Fruit fly (Drosophila melanogaster) whole organism, embryonic: Measurements from ENCODE around the gene euc.

ENCODE experiments used
- Bgb ChIP-seq: fragments of 200-800 bp; sonication (Bioruptor generic); IDR thresholded peaks from 2 replicates; pipeline ENCODE4 v1.3.6; 2022; ENCODE audit warnings: missing biosample characterization, missing genetic modification characterization; ENCODE audit not compliant: partially characterized antibody
- C15 ChIP-seq: fragments of 200-800 bp; sonication (Bioruptor generic); IDR thresholded peaks from 3 replicates; pipeline ENCODE4 v1.3.6; 2022; ENCODE audit warnings: missing biosample characterization, missing genetic modification characterization
- CG11695 ChIP-seq: fragments of 200-800 bp; sonication (Bioruptor generic); IDR thresholded peaks from 3 replicates; pipeline ENCODE4 v1.3.6; 2022; ENCODE audit warnings: missing biosample characterization, missing genetic modification characterization
- CG12155 ChIP-seq: fragments of 200-800 bp; sonication (Bioruptor generic); optimal IDR thresholded peaks from 3 replicates; lab custom pipeline; 2016; ENCODE audit warnings: missing biosample characterization, missing genetic modification characterization
- CG13123 ChIP-seq: fragments of 200-800 bp; sonication (Bioruptor generic); optimal IDR thresholded peaks from 2 replicates; lab custom pipeline; 2016; ENCODE audit warnings: missing biosample characterization, missing genetic modification characterization
- CG14441 ChIP-seq: fragments of 200-800 bp; sonication (Bioruptor generic); IDR thresholded peaks from 2 replicates; pipeline ENCODE4 v1.3.6; 2022; ENCODE audit warnings: missing biosample characterization, missing genetic modification characterization
- CG1529 ChIP-seq: fragments of 200-800 bp; sonication (Bioruptor generic); optimal IDR thresholded peaks from 3 replicates; lab custom pipeline; 2018; ENCODE audit warnings: missing biosample characterization, missing genetic modification characterization
- CG15514 ChIP-seq: fragments of 200-800 bp; sonication (Bioruptor generic); optimal IDR thresholded peaks from 3 replicates; lab custom pipeline; 2017; ENCODE audit warnings: missing biosample characterization, missing genetic modification characterization, mild to moderate bottlenecking, moderate library complexity, missing genetic modification reagents
- CG17802 ChIP-seq: fragments of 200-800 bp; sonication (Bioruptor generic); optimal IDR thresholded peaks from 2 replicates; lab custom pipeline; 2018; ENCODE audit warnings: missing biosample characterization, mild to moderate bottlenecking, missing genetic modification characterization, moderate library complexity
- CG1792 ChIP-seq: fragments of 200-800 bp; sonication (Bioruptor generic); optimal IDR thresholded peaks from 2 replicates; lab custom pipeline; 2016; ENCODE audit warnings: missing biosample characterization, missing genetic modification characterization
- CG18011 ChIP-seq: fragments of 200-800 bp; sonication (Bioruptor generic); optimal IDR thresholded peaks from 2 replicates; lab custom pipeline; 2017; ENCODE audit warnings: missing biosample characterization, missing genetic modification characterization, mild to moderate bottlenecking, moderate library complexity, missing genotype
- CG31441 ChIP-seq: fragments of 200-800 bp; sonication (Bioruptor generic); IDR thresholded peaks from 2 replicates; pipeline ENCODE4 v1.3.6; 2022; ENCODE audit warnings: missing biosample characterization, missing genetic modification characterization
- Chrac-16 ChIP-seq: fragments of 200-800 bp; sonication (Bioruptor generic); optimal IDR thresholded peaks from 3 replicates; lab custom pipeline; 2016; ENCODE audit warnings: missing biosample characterization, missing genetic modification characterization
- Doc3 ChIP-seq: fragments of 200-800 bp; sonication (Bioruptor generic); IDR thresholded peaks from 3 replicates; pipeline ENCODE4 v1.3.6; 2022; ENCODE audit warnings: missing biosample characterization, missing genetic modification characterization; ENCODE audit not compliant: partially characterized antibody
- Dref ChIP-seq: fragments of 200-800 bp; sonication (Bioruptor generic); IDR thresholded peaks from 2 replicates; pipeline ENCODE4 v1.3.6; 2022; ENCODE audit warnings: missing biosample characterization, missing genetic modification characterization
- Fer2 ChIP-seq: fragments of 200-800 bp; sonication (Bioruptor generic); optimal IDR thresholded peaks from 2 replicates; lab custom pipeline; 2018; ENCODE audit warnings: missing biosample characterization, mild to moderate bottlenecking, missing genetic modification characterization, moderate library complexity
- HHEX ChIP-seq: fragments of 200-800 bp; sonication (Bioruptor generic); optimal IDR thresholded peaks from 3 replicates; lab custom pipeline; 2017; ENCODE audit warnings: missing biosample characterization, mild to moderate bottlenecking, missing genetic modification characterization, missing genetic modification reagents
- Mes4 ChIP-seq: fragments of 200-800 bp; sonication (Bioruptor generic); optimal IDR thresholded peaks from 2 replicates; lab custom pipeline; 2016; ENCODE audit warnings: missing biosample characterization, missing genetic modification characterization
- NFAT ChIP-seq: fragments of 200-800 bp; sonication (Bioruptor generic); IDR thresholded peaks from 2 replicates; pipeline ENCODE4 v1.3.6; 2022; ENCODE audit warnings: missing biosample characterization, missing genetic modification characterization
- Optix ChIP-seq: fragments of 200-800 bp; sonication (Bioruptor generic); IDR thresholded peaks from 3 replicates; pipeline ENCODE4 v1.3.6; 2022; ENCODE audit warnings: missing biosample characterization, missing genetic modification characterization
- Six4 ChIP-seq: fragments of 200-800 bp; sonication (Bioruptor generic); optimal IDR thresholded peaks from 2 replicates; lab custom pipeline; 2016; ENCODE audit warnings: missing biosample characterization, missing genetic modification characterization
- Sry-β ChIP-seq: fragments of 200-800 bp; sonication (Bioruptor generic); optimal IDR thresholded peaks from 2 replicates; lab custom pipeline; 2018; ENCODE audit warnings: missing biosample characterization, mild to moderate bottlenecking, missing genetic modification characterization, moderate library complexity
- Ssrp ChIP-seq: fragments of 200-800 bp; sonication (Bioruptor generic); optimal IDR thresholded peaks from 2 replicates; lab custom pipeline; 2018; ENCODE audit warnings: missing biosample characterization, mild to moderate bottlenecking, missing genetic modification characterization, moderate library complexity
- aop ChIP-seq: fragments of 200-800 bp; sonication (Bioruptor generic); IDR thresholded peaks from 2 replicates; pipeline ENCODE4 v1.3.6; 2022; ENCODE audit warnings: missing biosample characterization, missing genetic modification characterization
- ase ChIP-seq: fragments of 200-800 bp; sonication (Bioruptor generic); IDR thresholded peaks from 3 replicates; pipeline ENCODE4 v1.3.6; 2022; ENCODE audit warnings: missing biosample characterization, missing genetic modification characterization
- ash1 ChIP-seq: fragments of 200-800 bp; sonication (Bioruptor generic); optimal IDR thresholded peaks from 2 replicates; lab custom pipeline; 2018; ENCODE audit warnings: missing biosample characterization, mild to moderate bottlenecking, missing genetic modification characterization
- bsh ChIP-seq, 2 experiments: fragments of 200-800 bp; sonication (Bioruptor generic); optimal IDR thresholded peaks; 2 replicates each; lab custom pipeline; 2017 to 2018; ENCODE audit warnings: mild to moderate bottlenecking in 2 of 2, missing biosample characterization in 2 of 2, missing genetic modification characterization in 2 of 2, moderate library complexity in 1 of 2
- cg ChIP-seq: fragments of 200-800 bp; sonication (Bioruptor generic); optimal IDR thresholded peaks from 3 replicates; lab custom pipeline; 2019; ENCODE audit warnings: missing biosample characterization, mild to moderate bottlenecking, missing genetic modification characterization, moderate library complexity
- chif ChIP-seq, 2 experiments: fragments of 200-800 bp; sonication (Bioruptor generic); optimal IDR thresholded peaks; 3 replicates each; lab custom pipeline; 2016; ENCODE audit warnings: missing biosample characterization in 2 of 2, missing genetic modification characterization in 2 of 2
- crol ChIP-seq: fragments of 200-800 bp; sonication (Bioruptor generic); IDR thresholded peaks from 2 replicates; pipeline ENCODE4 v1.3.6; 2022; ENCODE audit warnings: missing biosample characterization, missing genetic modification characterization
- da ChIP-seq: fragments of 200-800 bp; sonication (Bioruptor generic); optimal IDR thresholded peaks from 2 replicates; lab custom pipeline; 2016; ENCODE audit warnings: missing biosample characterization, missing genetic modification characterization
- dmrt99B ChIP-seq: fragments of 200-800 bp; sonication (Bioruptor generic); optimal IDR thresholded peaks from 2 replicates; lab custom pipeline; 2018; ENCODE audit warnings: missing biosample characterization, mild to moderate bottlenecking, missing genetic modification characterization, moderate library complexity
- gcm2 ChIP-seq: fragments of 200-800 bp; sonication (Bioruptor generic); optimal IDR thresholded peaks from 2 replicates; lab custom pipeline; 2016; ENCODE audit warnings: missing biosample characterization, missing genetic modification characterization
- gem ChIP-seq: fragments of 200-800 bp; sonication (Bioruptor generic); optimal IDR thresholded peaks from 2 replicates; lab custom pipeline; 2019; ENCODE audit warnings: missing biosample characterization, mild to moderate bottlenecking, missing genetic modification characterization, moderate library complexity
- hkb ChIP-seq, 2 experiments: fragments of 200-800 bp in 1 of 2; fragments of >200 bp in 1 of 2; sonication (Bioruptor generic) in 1 of 2; IDR thresholded peaks in 1 of 2; optimal IDR thresholded peaks in 1 of 2; 2 replicates each; pipeline versions ENCODE4 v1.3.6 to Lab custom; 2017 to 2022; ENCODE audit warnings: missing biosample characterization in 1 of 2, missing genetic modification characterization in 1 of 2
- knrl ChIP-seq: fragments of 200-800 bp; sonication (Bioruptor generic); IDR thresholded peaks from 3 replicates; pipeline ENCODE4 v1.3.6; 2022; ENCODE audit warnings: missing biosample characterization, missing genetic modification characterization; ENCODE audit not compliant: partially characterized antibody
- mld ChIP-seq: fragments of 200-800 bp; sonication (Bioruptor generic); IDR thresholded peaks from 3 replicates; pipeline ENCODE4 v1.3.6; 2022; ENCODE audit warnings: missing biosample characterization, missing genetic modification characterization; ENCODE audit not compliant: partially characterized antibody
- oc ChIP-seq: fragments of 200-800 bp; sonication (Bioruptor generic); optimal IDR thresholded peaks from 2 replicates; lab custom pipeline; 2018; ENCODE audit warnings: missing biosample characterization, mild to moderate bottlenecking, missing genetic modification characterization, moderate library complexity
- ranshi ChIP-seq: fragments of 200-800 bp; sonication (Bioruptor generic); IDR thresholded peaks from 2 replicates; pipeline ENCODE4 v1.3.6; 2022; ENCODE audit warnings: missing biosample characterization, missing genetic modification characterization
- sc ChIP-seq, 3 experiments: fragments of >200 bp in 2 of 3; fragments of 200-800 bp in 1 of 3; sonication (Bioruptor generic) in 1 of 3; optimal IDR thresholded peaks; 2 replicates in 2 of 3; 3 replicates in 1 of 3; lab custom pipeline; 2017; ENCODE audit warnings: mild to moderate bottlenecking in 1 of 3, missing biosample characterization in 1 of 3, missing genetic modification characterization in 1 of 3, missing genetic modification reagents in 1 of 3
- schlank ChIP-seq: fragments of 200-800 bp; sonication (Bioruptor generic); optimal IDR thresholded peaks from 2 replicates; lab custom pipeline; 2018; ENCODE audit warnings: missing biosample characterization, mild to moderate bottlenecking, missing genetic modification characterization
- seq ChIP-seq: fragments of 200-800 bp; sonication (Bioruptor generic); IDR thresholded peaks from 2 replicates; pipeline ENCODE4 v1.3.6; 2022; ENCODE audit warnings: missing biosample characterization, missing genetic modification characterization
- sima ChIP-seq: fragments of 200-800 bp; sonication (Bioruptor generic); optimal IDR thresholded peaks from 2 replicates; lab custom pipeline; 2016; ENCODE audit warnings: missing biosample characterization, missing genetic modification characterization
- sisA ChIP-seq: fragments of 200-800 bp; sonication (Bioruptor generic); IDR thresholded peaks from 2 replicates; pipeline ENCODE4 v1.3.6; 2022; ENCODE audit warnings: missing biosample characterization, missing genetic modification characterization
- sug ChIP-seq: fragments of 200-800 bp; optimal IDR thresholded peaks from 2 replicates; lab custom pipeline; 2019; ENCODE audit warnings: missing biosample characterization, mild to moderate bottlenecking, missing genetic modification characterization, moderate library complexity
- trem ChIP-seq: fragments of 200-800 bp; optimal IDR thresholded peaks from 3 replicates; lab custom pipeline; 2019; ENCODE audit warnings: missing biosample characterization, mild to moderate bottlenecking, missing genetic modification characterization, moderate library complexity
- unpg ChIP-seq: fragments of 200-800 bp; sonication (Bioruptor generic); optimal IDR thresholded peaks from 3 replicates; lab custom pipeline; 2018; ENCODE audit warnings: missing biosample characterization, mild to moderate bottlenecking, missing genetic modification characterization, moderate library complexity

euc gene

dm6 chr3R:18928918-18929705, 49.5 kb downstream of the euc start, which contains the start of gene CG42613 (continued):
- TF ChIP-seq CG18011 (GFP tag; lab: Kevin White, UChicago) (peak; percentile 96), sisA (GFP tag; lab: Robert Waterston, UW) (peak; percentile 49), Chrac-16 (GFP tag; lab: Kevin White, UChicago) (no peak), oc (tag; lab: Kevin White, UChicago) (peak; percentile 19), cg (no peak), CG14441 (peak; percentile 63), C15 (GFP tag; lab: Robert Waterston, UW) (no peak), Mes4 (peak; percentile 76), seq (GFP tag; lab: Robert Waterston, UW) (peak; percentile 64; the same call in 1 of the 2 replicates), Bgb (GFP tag; lab: Robert Waterston, UW) (peak; percentile 63), Dref (GFP tag; lab: Robert Waterston, UW) (peak; percentile 61), da (GFP tag; lab: Kevin White, UChicago) (no peak), CG31441 (GFP tag; lab: Robert Waterston, UW) (peak; percentile 68), crol (GFP tag; lab: Robert Waterston, UW) (no peak), Optix (GFP tag; lab: Robert Waterston, UW) (peak; percentile 57), sc (optimal IDR thresholded peaks at IDR 0.05; lab: Kevin White, UChicago) (no peak), sc (GFP tag; optimal IDR thresholded peaks at IDR 0.05; lab: Kevin White, UChicago) (peak; percentile 72), schlank (tag; lab: Kevin White, UChicago) (peak; percentile 74), knrl (no peak), HHEX (peak; percentile 80), unpg (peak; percentile 63), Fer2 (tag; lab: Kevin White, UChicago) (peak; percentile 35), CG1529 (peak; percentile 27), CG12155 (GFP tag; lab: Kevin White, UChicago) (no peak), trem (tag; lab: Kevin White, UChicago) (peak; percentile 36), mld (GFP tag; lab: Robert Waterston, UW) (peak; percentile 25; the same call in 1 of the 3 replicates), sug (tag; lab: Kevin White, UChicago) (no peak), Sry-β (GFP tag; lab: Kevin White, UChicago) (peak; percentile 45), sima (GFP tag; lab: Kevin White, UChicago) (peak; percentile 6), aop (peak; percentile 75), hkb (optimal IDR thresholded peaks at IDR 0.05; lab: Kevin White, UChicago) (no peak), hkb (GFP tag; IDR thresholded peaks at IDR 0.05; lab: Robert Waterston, UW) (peak; percentile 70), ranshi (GFP tag; lab: Robert Waterston, UW) (peak; percentile 50), ash1 (no peak), CG11695 (0 out of 3 replicates have a peak, but pooled peaks have one; percentile 23), Six4 (GFP tag; lab: Kevin White, UChicago) (peak; percentile 13), dmrt99B (tag; lab: Kevin White, UChicago) (peak; percentile 36), Doc3 (GFP tag; lab: Robert Waterston, UW) (peak; percentile 69), gem (tag; lab: Kevin White, UChicago) (peak; percentile 52), NFAT (GFP tag; lab: Robert Waterston, UW) (peak; percentile 71; the same call in 1 of the 2 replicates), ase (GFP tag; lab: Robert Waterston, UW) (peak; percentile 71), chif (GFP tag; optimal IDR thresholded peaks at IDR 0.05; lab: Kevin White, UChicago) (peak; percentile 27 to 52), CG17802 (tag; lab: Kevin White, UChicago) (peak; percentile 77), CG15514 (GFP tag; lab: Kevin White, UChicago) (peak; percentile 71), gcm2 (GFP tag; lab: Kevin White, UChicago) (no peak), bsh (GFP tag; optimal IDR thresholded peaks at IDR 0.05; lab: Kevin White, UChicago) (peak; percentile 32 to 69), CG1792 (GFP tag; lab: Kevin White, UChicago) (no peak), Ssrp (peak; percentile 26), CG13123 (GFP tag; lab: Kevin White, UChicago) (no peak)
